Worm (Caenorhabditis elegans): Measurements from ENCODE around the gene pgp-6.

- no peak for TF ChIP-seq npax-4 (tag; optimal IDR thresholded peaks at IDR 0.05)
- no peak for TF ChIP-seq ceh-45 (GFP tag; IDR thresholded peaks at IDR 0.05)
- TF ChIP-seq pha-4 (tag; optimal IDR thresholded peaks at IDR 0.05), result no peak
- no peak for TF ChIP-seq ref-2 (tag; optimal IDR thresholded peaks at IDR 0.05)
- no peak for TF ChIP-seq elt-2 (tag; optimal IDR thresholded peaks at IDR 0.05)
- TF ChIP-seq lin-11 (tag; optimal IDR thresholded peaks at IDR 0.05), result no peak
- TF ChIP-seq C08G9.2 (tag; optimal IDR thresholded peaks at IDR 0.05), result no peak
- no peak for TF ChIP-seq ama-1 (optimal IDR thresholded peaks at IDR 0.05)
- TF ChIP-seq fax-1 (tag; optimal IDR thresholded peaks at IDR 0.05), result no peak
- TF ChIP-seq fkh-10 (GFP tag; optimal IDR thresholded peaks at IDR 0.05), result no peak
- TF ChIP-seq hlh-13 (GFP tag; optimal IDR thresholded peaks at IDR 0.05), result no peak
- no peak for TF ChIP-seq unc-86 (tag; optimal IDR thresholded peaks at IDR 0.05)
- no peak for TF ChIP-seq ztf-16 (tag; optimal IDR thresholded peaks at IDR 0.05)
Measured at ce11 chrX:10924031-10924430, 46.8 kb upstream of the pgp-6 start.

Data from whole organism, late embryonic.